Worm (Caenorhabditis elegans) whole organism, L4 larva: ENCODE data around the gene str-206.
A peak's percentile ranks its signal among the peaks of the same experiment; 100 is the strongest.

Source experiments
- F49E8.2 ChIP-seq: sonication (generic microtip); optimal IDR thresholded peaks from 2 replicates; lab custom pipeline; 2016; ENCODE audit warnings: missing compliant biosample characterization, mild to moderate bottlenecking, missing genetic modification characterization, borderline replicate concordance
- R02D3.7 ChIP-seq: fragments of 150-350 bp; sonication (generic microtip); optimal IDR thresholded peaks from 3 replicates; lab custom pipeline; 2014; ENCODE audit warnings: missing biosample characterization, missing genetic modification characterization
- T20F7.1 ChIP-seq: fragments of 200-800 bp; sonication (Bioruptor generic); optimal IDR thresholded peaks from 2 replicates; lab custom pipeline; 2018; ENCODE audit warnings: mild to moderate bottlenecking, missing genetic modification characterization, missing compliant biosample characterization
- T26A8.4 ChIP-seq: fragments of 200-800 bp; sonication (Bioruptor generic); IDR thresholded peaks from 2 replicates; pipeline ENCODE4 v1.3.6; 2022; ENCODE audit warnings: missing genetic modification characterization, missing compliant biosample characterization
- ZK546.5 ChIP-seq, 2 experiments: sonication (generic microtip); optimal IDR thresholded peaks; 2 replicates each; lab custom pipeline; 2017; ENCODE audit warnings: missing biosample characterization in 2 of 2, missing genetic modification characterization in 2 of 2
- aha-1 ChIP-seq: fragments of 150-350 bp; peaks from one replicate; lab custom pipeline; 2014; ENCODE audit warnings: missing biosample characterization, missing genetic modification characterization
- ceh-62 ChIP-seq: sonication (generic microtip); optimal IDR thresholded peaks from 2 replicates; lab custom pipeline; 2017; ENCODE audit warnings: missing biosample characterization, missing genetic modification characterization
- ceh-82 ChIP-seq: sonication (generic microtip); optimal IDR thresholded peaks from 2 replicates; lab custom pipeline; 2017; ENCODE audit warnings: missing biosample characterization, missing genetic modification characterization
- daf-16 ChIP-seq, 3 experiments: sonication (generic microtip); optimal IDR thresholded peaks; 2 replicates each; lab custom pipeline; 2016 to 2017; ENCODE audit warnings: missing genetic modification characterization in 3 of 3, missing genetic modification reagents in 3 of 3, mild to moderate bottlenecking in 2 of 3, missing compliant biosample characterization in 2 of 3, missing biosample characterization in 1 of 3, moderate library complexity in 1 of 3
- daf-19 ChIP-seq: fragments of 200-800 bp; sonication (Bioruptor generic); conservative IDR thresholded peaks from 2 replicates; pipeline ENCODE4 v1.3.6; 2022; ENCODE audit warnings: missing genetic modification characterization, missing compliant biosample characterization
- daf-8 ChIP-seq: fragments of 200-800 bp; sonication (Bioruptor generic); IDR thresholded peaks from 2 replicates; pipeline ENCODE4 v1.3.6; 2022; ENCODE audit warnings: missing genetic modification characterization, missing compliant biosample characterization
- dmd-8 ChIP-seq: fragments of 200-800 bp; sonication (Bioruptor generic); IDR thresholded peaks from 2 replicates; pipeline ENCODE4 v1.3.6; 2022; ENCODE audit warnings: missing genetic modification characterization, missing compliant biosample characterization
- dmd-9 ChIP-seq: fragments of 200-800 bp; sonication (Bioruptor generic); IDR thresholded peaks from 2 replicates; pipeline ENCODE4 v1.3.6; 2022; ENCODE audit warnings: missing genetic modification reagents, missing genetic modification characterization, missing compliant biosample characterization
- duxl-1 ChIP-seq: sonication (generic microtip); optimal IDR thresholded peaks from 2 replicates; lab custom pipeline; 2016; ENCODE audit warnings: mild to moderate bottlenecking, missing genetic modification characterization, moderate library complexity, missing compliant biosample characterization; ENCODE audit not compliant: poor library complexity
- fos-1 ChIP-seq: fragments of 150-350 bp; optimal IDR thresholded peaks from 2 replicates; lab custom pipeline; 2014; ENCODE audit warnings: missing biosample characterization, missing genetic modification characterization
- hif-1 ChIP-seq, 2 experiments: sonication (generic microtip); optimal IDR thresholded peaks; 2 replicates each; lab custom pipeline; 2016 to 2017; ENCODE audit warnings: missing compliant biosample characterization in 2 of 2, missing genetic modification characterization in 2 of 2, missing genetic modification reagents in 2 of 2, missing genotype in 2 of 2, mild to moderate bottlenecking in 1 of 2
- hlh-11 ChIP-seq: fragments of 200-800 bp; sonication (Bioruptor generic); optimal IDR thresholded peaks from 2 replicates; lab custom pipeline; 2018; ENCODE audit warnings: mild to moderate bottlenecking, missing genetic modification characterization, missing compliant biosample characterization
- hmg-1.1 ChIP-seq: fragments of 200-800 bp; sonication (Bioruptor generic); IDR thresholded peaks from 2 replicates; pipeline ENCODE4 v1.3.6; 2022; ENCODE audit warnings: missing genetic modification reagents, missing genetic modification characterization, missing compliant biosample characterization
- jun-1 ChIP-seq: fragments of 150-350 bp; optimal IDR thresholded peaks from 2 replicates; lab custom pipeline; 2014; ENCODE audit warnings: missing biosample characterization, missing genetic modification reagents, missing genetic modification characterization
- lin-1 ChIP-seq: fragments of 200-800 bp; sonication (Bioruptor generic); IDR thresholded peaks from 2 replicates; pipeline ENCODE4 v1.3.6; 2022; ENCODE audit warnings: missing genetic modification reagents, missing genetic modification characterization, missing compliant biosample characterization
- lsy-2 ChIP-seq, 2 experiments: fragments of 150-350 bp in 1 of 2; sonication (generic microtip) in 1 of 2; optimal IDR thresholded peaks; 2 replicates each; lab custom pipeline; 2014 to 2017; ENCODE audit warnings: missing biosample characterization in 2 of 2, missing genetic modification characterization in 2 of 2
- mdt-29 ChIP-seq: fragments of 200-800 bp; sonication (Bioruptor generic); IDR thresholded peaks from 2 replicates; pipeline ENCODE4 v1.3.6; 2022; ENCODE audit warnings: missing genetic modification reagents, missing genetic modification characterization, missing compliant biosample characterization
- mep-1 ChIP-seq: fragments of 150-350 bp; sonication (generic microtip); optimal IDR thresholded peaks from 3 replicates; lab custom pipeline; 2014; ENCODE audit warnings: missing biosample characterization, missing genetic modification characterization
- mes-2 ChIP-seq: sonication (generic microtip); optimal IDR thresholded peaks from 2 replicates; lab custom pipeline; 2016; ENCODE audit warnings: missing genotype, mild to moderate bottlenecking, missing genetic modification characterization, missing compliant biosample characterization; ENCODE audit not compliant: poor library complexity, severe bottlenecking
- nhr-11 ChIP-seq: fragments of 150-350 bp; optimal IDR thresholded peaks from 2 replicates; lab custom pipeline; 2014; ENCODE audit warnings: missing biosample characterization, missing genetic modification characterization
- nhr-111 ChIP-seq: fragments of 200-800 bp; sonication (Bioruptor generic); optimal IDR thresholded peaks from 2 replicates; lab custom pipeline; 2018; ENCODE audit warnings: mild to moderate bottlenecking, missing genetic modification characterization, missing compliant biosample characterization
- nhr-42 ChIP-seq: fragments of 200-800 bp; sonication (Bioruptor generic); IDR thresholded peaks from 2 replicates; pipeline ENCODE4 v1.3.6; 2022; ENCODE audit warnings: missing genetic modification characterization, missing compliant biosample characterization
- saeg-2 ChIP-seq: fragments of 200-800 bp; sonication (Bioruptor generic); IDR thresholded peaks from 2 replicates; pipeline ENCODE4 v1.3.6; 2022; ENCODE audit warnings: missing genetic modification reagents, missing genetic modification characterization, missing compliant biosample characterization
- sdz-12 ChIP-seq: fragments of 200-800 bp; sonication (Bioruptor generic); optimal IDR thresholded peaks from 2 replicates; lab custom pipeline; 2018; ENCODE audit warnings: mild to moderate bottlenecking, missing genetic modification characterization, missing compliant biosample characterization
- set-16 ChIP-seq: fragments of 200-800 bp; sonication (Bioruptor generic); IDR thresholded peaks from 2 replicates; pipeline ENCODE4 v1.3.6; 2022; ENCODE audit warnings: missing genetic modification reagents, missing genetic modification characterization, missing compliant biosample characterization
- skn-1 ChIP-seq: fragments of 150-350 bp; optimal IDR thresholded peaks from 2 replicates; lab custom pipeline; 2014; ENCODE audit warnings: missing biosample characterization, missing genetic modification characterization
- snpc-1.2 ChIP-seq: fragments of 200-800 bp; sonication (Bioruptor generic); IDR thresholded peaks from 2 replicates; pipeline ENCODE4 v1.3.6; 2022; ENCODE audit warnings: missing genetic modification reagents, missing genetic modification characterization, missing compliant biosample characterization
- snpc-4 ChIP-seq: fragments of 150-350 bp; optimal IDR thresholded peaks from 2 replicates; lab custom pipeline; 2014; ENCODE audit warnings: missing biosample characterization, missing genetic modification characterization
- tag-97 ChIP-seq: fragments of 200-800 bp; sonication (Bioruptor generic); IDR thresholded peaks from 2 replicates; pipeline ENCODE4 v1.3.6; 2022; ENCODE audit warnings: missing genetic modification characterization, missing compliant biosample characterization
- unc-130 ChIP-seq: sonication (generic microtip); optimal IDR thresholded peaks from 2 replicates; lab custom pipeline; 2016; ENCODE audit warnings: missing genetic modification reagents, missing genetic modification characterization, missing compliant biosample characterization
- unc-62 ChIP-seq, 3 experiments: fragments of 150-350 bp in 1 of 3; sonication (generic microtip); optimal IDR thresholded peaks in 2 of 3; peaks in 1 of 3; 1 replicate in 1 of 3; 2 replicates in 2 of 3; lab custom pipeline; 2014 to 2017; ENCODE audit warnings: missing biosample characterization in 3 of 3, missing genetic modification characterization in 3 of 3, missing genetic modification reagents in 3 of 3, missing genotype in 1 of 3
- vab-7 ChIP-seq: fragments of 200-800 bp; sonication (Bioruptor generic); IDR thresholded peaks from 2 replicates; pipeline ENCODE4 v1.3.6; 2022; ENCODE audit warnings: missing genetic modification reagents, missing genetic modification characterization, missing compliant biosample characterization
- zip-2 ChIP-seq: fragments of 150-350 bp; optimal IDR thresholded peaks from 2 replicates; lab custom pipeline; 2014; ENCODE audit warnings: missing biosample characterization, missing genetic modification characterization
- ztf-11 ChIP-seq: fragments of 150-350 bp; optimal IDR thresholded peaks from 2 replicates; lab custom pipeline; 2014; ENCODE audit warnings: missing biosample characterization, missing genetic modification characterization

str-206 gene

DNA sequence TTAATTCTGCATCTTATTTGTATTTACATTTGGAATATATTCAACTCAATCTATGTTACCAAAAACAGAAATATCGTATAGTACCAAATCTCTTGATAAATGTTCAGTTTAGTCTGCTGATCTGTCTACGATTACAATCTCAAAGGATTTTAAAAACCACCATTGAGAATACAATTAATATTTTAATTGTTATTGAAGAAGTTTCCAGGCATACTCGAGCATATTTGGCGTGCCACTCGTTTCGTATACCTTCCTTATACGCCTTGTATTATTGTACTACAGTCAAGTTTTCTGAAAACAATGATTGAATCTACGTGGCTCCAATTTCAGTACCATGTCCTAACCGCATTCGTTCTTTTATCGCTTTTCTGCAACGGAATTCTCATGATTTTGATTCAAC lies at the start of gene str-206:
Gene str-206, plus strand, starts transcription at position 301 of the 400 bp plus-strand sequence.
- no peak for TF ChIP-seq hlh-11 (tag; lab: Kevin White, UChicago)

DNA sequence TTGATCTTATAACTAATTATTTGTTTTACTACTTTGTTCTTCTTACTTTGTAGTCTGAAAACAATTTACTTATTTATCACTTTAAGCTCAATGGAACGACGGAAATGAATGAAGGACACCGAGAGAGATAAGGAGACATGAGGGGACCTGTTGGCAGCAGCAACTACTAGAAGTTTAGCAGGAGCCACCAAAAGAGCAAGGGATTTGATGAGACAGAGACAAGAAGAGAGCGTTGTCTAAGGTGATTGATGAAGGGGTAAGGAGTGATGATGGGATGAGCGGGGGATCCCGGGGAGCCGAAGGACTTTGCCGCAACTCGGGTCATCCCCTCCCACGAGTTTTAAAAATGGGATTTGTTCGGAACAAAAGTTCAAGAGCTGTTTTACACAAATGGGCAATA lies 15.4 kb upstream of the str-206 start, which contains the start of gene ttn-1:
Gene ttn-1, minus strand, starts transcription at position 60 of the 400 bp plus-strand sequence.
- TF ChIP-seq hlh-11 (tag; lab: Kevin White, UChicago), result peak; percentile 11
- TF ChIP-seq dmd-9, result no peak
- TF ChIP-seq saeg-2, result no peak
- no peak for TF ChIP-seq dmd-8
- TF ChIP-seq skn-1 (tag; lab: Kevin White, UChicago), result no peak
- peak in 1 of 2 experiments; percentile 97 for TF ChIP-seq unc-62 (GFP tag; optimal IDR thresholded peaks at IDR 0.05 in 1 of 2; lab: Kevin White, UChicago)
- TF ChIP-seq unc-62 (tag; optimal IDR thresholded peaks at IDR 0.05; lab: Kevin White, UChicago), result no peak
- no peak for TF ChIP-seq aha-1 (tag; lab: Kevin White, UChicago)
- TF ChIP-seq ZK546.5 (tag; optimal IDR thresholded peaks at IDR 0.05; lab: Kevin White, UChicago), result no peak
- TF ChIP-seq tag-97 (GFP tag; lab: Robert Waterston, UW), result no peak

DNA sequence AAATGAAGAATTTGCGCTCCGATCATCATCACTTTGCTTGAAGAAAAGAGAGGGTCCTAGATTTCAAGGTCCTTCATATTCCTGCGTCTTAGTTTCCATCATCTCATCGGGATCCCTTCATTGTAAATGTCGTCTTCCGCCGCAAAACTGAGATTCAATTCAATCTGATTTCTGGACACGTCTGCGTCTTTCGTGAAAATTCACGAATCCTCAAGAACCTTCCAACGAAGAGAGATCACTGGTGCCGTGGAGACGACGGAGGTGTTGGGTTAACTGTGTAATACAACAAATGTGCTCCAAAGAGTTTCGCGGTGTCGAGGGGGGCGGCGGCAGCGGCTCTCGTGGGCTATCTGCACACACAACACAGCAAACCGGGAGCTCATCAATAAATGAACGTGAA lies 13.9 kb upstream of the str-206 start:
- TF ChIP-seq mep-1 (tag; lab: Kevin White, UChicago), result no peak
- no peak for TF ChIP-seq sdz-12 (GFP tag; lab: Kevin White, UChicago)
- TF ChIP-seq T20F7.1 (GFP tag; lab: Kevin White, UChicago), result no peak
- TF ChIP-seq daf-8 (GFP tag; lab: Robert Waterston, UW), result no peak
- TF ChIP-seq hlh-11 (tag; lab: Kevin White, UChicago), result peak; percentile 58
- TF ChIP-seq hmg-1.1 (GFP tag; lab: Robert Waterston, UW), result 0 out of 2 replicates have a peak, but pooled peaks have one; percentile 17
- TF ChIP-seq ceh-82 (tag; lab: Kevin White, UChicago), result no peak
- TF ChIP-seq dmd-8, result no peak
- TF ChIP-seq duxl-1, result no peak
- TF ChIP-seq mdt-29 (GFP tag; lab: Robert Waterston, UW), result 0 out of 2 replicates have a peak, but pooled peaks have one; percentile 17
- TF ChIP-seq nhr-11, result peak; percentile 69
- no peak for TF ChIP-seq R02D3.7 (tag; lab: Kevin White, UChicago)
- no peak for TF ChIP-seq snpc-4 (tag; lab: Kevin White, UChicago)
- no peak for TF ChIP-seq fos-1 (tag; lab: Kevin White, UChicago)
- TF ChIP-seq daf-19 (GFP tag; lab: Robert Waterston, UW), result no peak
- TF ChIP-seq daf-16 (GFP tag; optimal IDR thresholded peaks at IDR 0.05; lab: Kevin White, UChicago), result peak in 1 of 2 experiments; percentile 91
- TF ChIP-seq daf-16 (tag; optimal IDR thresholded peaks at IDR 0.05; lab: Kevin White, UChicago), result no peak
- TF ChIP-seq hif-1 (tag; optimal IDR thresholded peaks at IDR 0.05; lab: Kevin White, UChicago), result no peak
- 0 out of 2 replicates have a peak, but pooled peaks have one; percentile 19 for TF ChIP-seq set-16 (GFP tag; lab: Robert Waterston, UW)
- TF ChIP-seq nhr-42 (GFP tag; lab: Robert Waterston, UW), result no peak
- TF ChIP-seq T26A8.4 (GFP tag; lab: Robert Waterston, UW), result 0 out of 2 replicates have a peak, but pooled peaks have one; percentile 23
- TF ChIP-seq saeg-2, result no peak
- TF ChIP-seq lin-1 (GFP tag; lab: Robert Waterston, UW), result no peak
- no peak for TF ChIP-seq zip-2
- no peak for TF ChIP-seq ztf-11 (tag; lab: Kevin White, UChicago)
- TF ChIP-seq unc-130 (GFP tag; lab: Kevin White, UChicago), result no peak
- no peak for TF ChIP-seq nhr-111 (GFP tag; lab: Kevin White, UChicago)
- no peak for TF ChIP-seq snpc-1.2 (GFP tag; lab: Robert Waterston, UW)
- TF ChIP-seq ceh-62 (tag; lab: Kevin White, UChicago), result no peak
- no peak for TF ChIP-seq mes-2
- TF ChIP-seq jun-1 (tag; lab: Kevin White, UChicago), result no peak
- no peak for TF ChIP-seq vab-7 (GFP tag; lab: Robert Waterston, UW)
- TF ChIP-seq lsy-2 (tag; optimal IDR thresholded peaks at IDR 0.05; lab: Kevin White, UChicago), result no peak
- TF ChIP-seq F49E8.2, result no peak
